Worm (Caenorhabditis elegans) whole organism, L1 larva: Measurements from ENCODE around the gene set-30.

ENCODE experiments used
- blmp-1 ChIP-seq: fragments of 150-350 bp; optimal IDR thresholded peaks from 2 replicates; lab custom pipeline; 2014; ENCODE audit warnings: missing biosample characterization, missing genetic modification characterization
- ceh-63 ChIP-seq: fragments of 200-800 bp; sonication (Bioruptor generic); optimal IDR thresholded peaks from 2 replicates; lab custom pipeline; 2018; ENCODE audit warnings: mild to moderate bottlenecking, missing genetic modification characterization, missing compliant biosample characterization
- ceh-82 ChIP-seq, 3 experiments: fragments of 150-350 bp in 1 of 3; sonication (generic microtip) in 2 of 3; optimal IDR thresholded peaks; 2 replicates each; lab custom pipeline; 2014 to 2017; ENCODE audit warnings: missing biosample characterization in 3 of 3, missing genetic modification characterization in 3 of 3
- irx-1 ChIP-seq: sonication (generic microtip); optimal IDR thresholded peaks from 2 replicates; lab custom pipeline; 2016; ENCODE audit warnings: missing genetic modification characterization, missing compliant biosample characterization
- isw-1 ChIP-seq: fragments of 200-800 bp; sonication (Bioruptor generic); IDR thresholded peaks from 2 replicates; pipeline ENCODE4 v1.3.6; 2022; ENCODE audit warnings: missing genetic modification characterization, missing compliant biosample characterization
- lin-39 ChIP-seq: fragments of 150-350 bp; optimal IDR thresholded peaks from 2 replicates; lab custom pipeline; 2014; ENCODE audit warnings: missing biosample characterization, missing genetic modification reagents, missing genetic modification characterization
- nhr-12 ChIP-seq: sonication (generic microtip); optimal IDR thresholded peaks from 2 replicates; lab custom pipeline; 2017; ENCODE audit warnings: missing biosample characterization, missing genetic modification characterization
- pqm-1 ChIP-seq: sonication (generic microtip); optimal IDR thresholded peaks from 3 replicates; lab custom pipeline; 2017; ENCODE audit warnings: missing biosample characterization, missing genetic modification characterization
- skn-1 ChIP-seq: fragments of 150-350 bp; optimal IDR thresholded peaks from 2 replicates; lab custom pipeline; 2014; ENCODE audit warnings: missing biosample characterization, missing genetic modification characterization
- tbx-2 ChIP-seq: sonication (generic microtip); optimal IDR thresholded peaks from 2 replicates; lab custom pipeline; 2016; ENCODE audit warnings: missing genetic modification characterization, missing compliant biosample characterization
- unc-62 ChIP-seq: fragments of 150-350 bp; optimal IDR thresholded peaks from 2 replicates; lab custom pipeline; 2014; ENCODE audit warnings: missing biosample characterization, missing genetic modification reagents, missing genetic modification characterization
- zag-1 ChIP-seq: fragments of 150-350 bp; optimal IDR thresholded peaks from 2 replicates; lab custom pipeline; 2014; ENCODE audit warnings: missing biosample characterization, missing genetic modification characterization
- ztf-11 ChIP-seq, 2 experiments: sonication (generic microtip); optimal IDR thresholded peaks; 2 replicates each; lab custom pipeline; 2016 to 2017; ENCODE audit warnings: missing genetic modification characterization in 2 of 2, missing biosample characterization in 1 of 2, missing compliant biosample characterization in 1 of 2

- no peak for TF ChIP-seq skn-1 (tag; lab: Kevin White, UChicago)
- no peak for TF ChIP-seq irx-1 (tag; lab: Kevin White, UChicago)
- no peak for TF ChIP-seq nhr-12 (tag; lab: Kevin White, UChicago)
- TF ChIP-seq unc-62 (GFP tag; lab: Kevin White, UChicago), result no peak
- TF ChIP-seq zag-1 (tag; lab: Kevin White, UChicago), result no peak
- no peak for TF ChIP-seq tbx-2 (tag; lab: Kevin White, UChicago)
- no peak for TF ChIP-seq ceh-82 (tag; optimal IDR thresholded peaks at IDR 0.05; lab: Kevin White, UChicago)
- no peak for TF ChIP-seq isw-1 (GFP tag; lab: Robert Waterston, UW)
- TF ChIP-seq pqm-1 (tag; lab: Kevin White, UChicago), result no peak
- TF ChIP-seq lin-39 (tag; lab: Kevin White, UChicago), result no peak
- TF ChIP-seq ztf-11 (tag; optimal IDR thresholded peaks at IDR 0.05; lab: Kevin White, UChicago), result no peak
- TF ChIP-seq ceh-63 (GFP tag; lab: Kevin White, UChicago), result no peak
- no peak for TF ChIP-seq blmp-1 (tag; lab: Kevin White, UChicago)
Observed at ce11 chrX:5017591-5017990, 18.5 kb downstream of the set-30 start, which contains the start of gene sek-3.
